Worm (Caenorhabditis elegans) whole organism, L1 larva: ENCODE results near the gene bicd-1.

ENCODE experiments used
- Y116A8C.19 ChIP-seq: sonication (generic microtip); optimal IDR thresholded peaks from 2 replicates; lab custom pipeline; 2016; ENCODE audit warnings: missing compliant biosample characterization, missing genetic modification characterization, borderline replicate concordance
- ceh-8 ChIP-seq: fragments of 200-800 bp; sonication (Bioruptor generic); optimal IDR thresholded peaks from 2 replicates; lab custom pipeline; 2018; ENCODE audit warnings: mild to moderate bottlenecking, missing genetic modification characterization, moderate library complexity, missing compliant biosample characterization
- egl-13 ChIP-seq: sonication (generic microtip); optimal IDR thresholded peaks from 2 replicates; lab custom pipeline; 2016; ENCODE audit warnings: missing genotype, missing genetic modification reagents, missing genetic modification characterization, missing compliant biosample characterization
- egl-27 ChIP-seq, 2 experiments: fragments of 150-350 bp in 1 of 2; sonication (generic microtip); optimal IDR thresholded peaks; 3 replicates each; lab custom pipeline; 2017 to 2018; ENCODE audit warnings: missing biosample characterization in 2 of 2, missing genetic modification characterization in 2 of 2, missing genetic modification reagents in 2 of 2
- fkh-10 ChIP-seq: sonication (generic microtip); optimal IDR thresholded peaks from 2 replicates; lab custom pipeline; 2017; ENCODE audit warnings: missing biosample characterization, missing genetic modification reagents, missing genetic modification characterization
- irx-1 ChIP-seq: sonication (generic microtip); optimal IDR thresholded peaks from 2 replicates; lab custom pipeline; 2016; ENCODE audit warnings: missing genetic modification characterization, missing compliant biosample characterization
- lin-13 ChIP-seq: fragments of 150-350 bp; optimal IDR thresholded peaks from 2 replicates; lab custom pipeline; 2014; ENCODE audit warnings: missing biosample characterization, missing genetic modification reagents, missing genetic modification characterization
- nhr-20 ChIP-seq: sonication (generic microtip); optimal IDR thresholded peaks from 2 replicates; lab custom pipeline; 2016; ENCODE audit warnings: mild to moderate bottlenecking, missing genetic modification characterization, missing compliant biosample characterization
- nhr-237 ChIP-seq: fragments of 150-350 bp; optimal IDR thresholded peaks from 2 replicates; lab custom pipeline; 2014; ENCODE audit warnings: missing biosample characterization, missing genetic modification characterization
- nhr-28 ChIP-seq: fragments of 150-350 bp; optimal IDR thresholded peaks from 2 replicates; lab custom pipeline; 2014; ENCODE audit warnings: missing biosample characterization, missing genetic modification characterization
- nhr-77 ChIP-seq: fragments of 150-350 bp; optimal IDR thresholded peaks from 2 replicates; lab custom pipeline; 2014; ENCODE audit warnings: missing biosample characterization, missing genetic modification characterization
- skn-1 ChIP-seq: fragments of 150-350 bp; optimal IDR thresholded peaks from 2 replicates; lab custom pipeline; 2014; ENCODE audit warnings: missing biosample characterization, missing genetic modification characterization
- swsn-7 ChIP-seq: sonication (generic microtip); optimal IDR thresholded peaks from 2 replicates; lab custom pipeline; 2016; ENCODE audit warnings: missing genetic modification characterization, missing compliant biosample characterization
- vab-15 ChIP-seq: sonication (generic microtip); optimal IDR thresholded peaks from 2 replicates; lab custom pipeline; 2017; ENCODE audit warnings: missing genotype, mild to moderate bottlenecking, missing genetic modification characterization, missing compliant biosample characterization

DNA sequence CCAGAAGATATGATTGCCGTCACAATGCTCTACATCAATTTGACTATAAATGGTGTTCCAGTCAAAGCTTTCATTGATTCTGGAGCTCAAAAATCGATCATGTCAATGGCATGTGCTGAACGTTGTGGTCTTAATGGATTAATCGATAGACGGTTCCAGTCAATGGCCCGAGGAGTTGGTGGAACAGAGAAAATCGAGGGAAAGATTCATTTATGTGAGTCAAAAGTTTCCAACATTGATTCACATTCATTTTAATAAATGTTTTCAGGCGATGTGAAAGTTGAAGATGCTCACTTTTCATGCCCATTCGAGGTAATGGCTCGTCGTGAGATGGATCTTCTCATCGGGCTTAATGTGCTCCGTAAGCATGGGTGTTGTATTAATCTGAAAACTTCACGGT lies 48.4 kb downstream of the bicd-1 start:
- TF ChIP-seq egl-27 (tag; optimal IDR thresholded peaks at IDR 0.05; lab: Kevin White, UChicago) (no peak), nhr-28 (no peak), Y116A8C.19 (tag; lab: Kevin White, UChicago) (no peak), egl-13 (tag; lab: Kevin White, UChicago) (no peak), lin-13 (GFP tag; lab: Kevin White, UChicago) (no peak), fkh-10 (GFP tag; lab: Kevin White, UChicago) (no peak), nhr-237 (tag; lab: Kevin White, UChicago) (no peak), vab-15 (tag; lab: Kevin White, UChicago) (no peak), nhr-77 (tag; lab: Kevin White, UChicago) (no peak), ceh-8 (GFP tag; lab: Kevin White, UChicago) (no peak), swsn-7 (tag; lab: Kevin White, UChicago) (no peak), irx-1 (tag; lab: Kevin White, UChicago) (no peak), nhr-20 (tag; lab: Kevin White, UChicago) (no peak), skn-1 (tag; lab: Kevin White, UChicago) (no peak)
